Fruit fly (Drosophila melanogaster): ENCODE data around the gene CG8281.

dm6 chr3L:7890567-7890966, 21.7 kb upstream of the CG8281 start:
- TF ChIP-seq HLH106 (tag; optimal IDR thresholded peaks at IDR 0.05), result no peak
- TF ChIP-seq CG9705 (GFP tag; optimal IDR thresholded peaks at IDR 0.05), result no peak
- no peak for TF ChIP-seq fru (GFP tag; optimal IDR thresholded peaks at IDR 0.05)
- no peak for TF ChIP-seq Vsx2 (GFP tag; optimal IDR thresholded peaks at IDR 0.05; ENCODE audit: partially characterized antibody)
- TF ChIP-seq Myc (optimal IDR thresholded peaks at IDR 0.05), result no peak
- TF ChIP-seq sage (GFP tag; optimal IDR thresholded peaks at IDR 0.05), result no peak
- TF ChIP-seq Mio (GFP tag; optimal IDR thresholded peaks at IDR 0.05), result no peak
- no peak for TF ChIP-seq woc (GFP tag; optimal IDR thresholded peaks at IDR 0.05)
- no peak for TF ChIP-seq OdsH (GFP tag; optimal IDR thresholded peaks at IDR 0.05)
- TF ChIP-seq rgr (GFP tag; optimal IDR thresholded peaks at IDR 0.05), result no peak
- TF ChIP-seq dl (GFP tag; optimal IDR thresholded peaks at IDR 0.05; ENCODE audit: insufficient read depth in 1 of 2, partially characterized antibody in 2 of 2), result no peak
- no peak for TF ChIP-seq pan (optimal IDR thresholded peaks at IDR 0.05)
- no peak for TF ChIP-seq GATAd (GFP tag; optimal IDR thresholded peaks at IDR 0.05)

Data from whole organism, wandering third instar larva.